Worm (Caenorhabditis elegans): ENCODE data around the gene rig-1.

rig-1 gene

ce11 chrX:8650535-8650934 is 9.9 kb upstream of the rig-1 start:
- TF ChIP-seq sma-9 (GFP tag; optimal IDR thresholded peaks at IDR 0.05) (peak; percentile 34), sma-9 (tag; optimal IDR thresholded peaks at IDR 0.05) (no peak), sma-3 (GFP tag; optimal IDR thresholded peaks at IDR 0.05) (peak; percentile 49), lsy-2 (tag; optimal IDR thresholded peaks at IDR 0.05) (no peak), egl-27 (tag; optimal IDR thresholded peaks at IDR 0.05) (peak; percentile 7)

ce11 chrX:8656019-8656418 is 4.4 kb upstream of the rig-1 start:
- TF ChIP-seq R02D3.7 (tag; optimal IDR thresholded peaks at IDR 0.05) = no peak

ce11 chrX:8659521-8659920 is 898 bp upstream of the rig-1 start:
- TF ChIP-seq nhr-129 (tag; optimal IDR thresholded peaks at IDR 0.05) (peak; percentile 28), blmp-1 (tag; optimal IDR thresholded peaks at IDR 0.05; ENCODE audit: insufficient read depth) (peak; percentile 62), lin-39 (tag; optimal IDR thresholded peaks at IDR 0.05) (no peak), ztf-4 (tag; optimal IDR thresholded peaks at IDR 0.05) (no peak), sma-9 (GFP tag; optimal IDR thresholded peaks at IDR 0.05) (peak; percentile 15), sma-9 (tag; optimal IDR thresholded peaks at IDR 0.05) (no peak), fos-1 (tag; optimal IDR thresholded peaks at IDR 0.05) (no peak), F13H6.1 (tag; optimal IDR thresholded peaks at IDR 0.05) (no peak), dmd-4 (tag; optimal IDR thresholded peaks at IDR 0.05) (no peak), egl-27 (tag; optimal IDR thresholded peaks at IDR 0.05) (no peak), nhr-11 (tag; optimal IDR thresholded peaks at IDR 0.05) (no peak), skn-1 (tag; optimal IDR thresholded peaks at IDR 0.05) (no peak)

ce11 chrX:8660909-8661308 is 490 bp downstream of the rig-1 start:
- TF ChIP-seq crh-2 (tag; optimal IDR thresholded peaks at IDR 0.05) (no peak), nhr-237 (tag; optimal IDR thresholded peaks at IDR 0.05) (no peak)

ce11 chrX:8662452-8662851 is 2.0 kb downstream of the rig-1 start:
- no peak for TF ChIP-seq unc-62 (GFP tag; optimal IDR thresholded peaks at IDR 0.05)
- no peak for TF ChIP-seq nhr-6 (tag; optimal IDR thresholded peaks at IDR 0.05)
- no peak for TF ChIP-seq mdl-1 (tag; optimal IDR thresholded peaks at IDR 0.05)
- TF ChIP-seq egl-27 (tag; optimal IDR thresholded peaks at IDR 0.05) = no peak
- no peak for TF ChIP-seq elt-1 (tag; optimal IDR thresholded peaks at IDR 0.05)
- no peak for TF ChIP-seq ceh-16 (tag; optimal IDR thresholded peaks at IDR 0.05)
- TF ChIP-seq nhr-25 (tag; optimal IDR thresholded peaks at IDR 0.05) = no peak
- no peak for TF ChIP-seq C34F6.9 (tag; optimal IDR thresholded peaks at IDR 0.05)
- TF ChIP-seq nhr-11 (tag; optimal IDR thresholded peaks at IDR 0.05) = no peak
- TF ChIP-seq ztf-4 (tag; optimal IDR thresholded peaks at IDR 0.05) = no peak
- no peak for TF ChIP-seq dmd-4 (tag; optimal IDR thresholded peaks at IDR 0.05)
- TF ChIP-seq lin-13 (GFP tag; optimal IDR thresholded peaks at IDR 0.05) = no peak

- TF ChIP-seq F13H6.1 (tag; optimal IDR thresholded peaks at IDR 0.05) = no peak
- TF ChIP-seq lin-11 (tag; optimal IDR thresholded peaks at IDR 0.05) = no peak
- TF ChIP-seq lin-13 (GFP tag; optimal IDR thresholded peaks at IDR 0.05) = no peak
- TF ChIP-seq egl-27 (tag; optimal IDR thresholded peaks at IDR 0.05) = no peak
- no peak for TF ChIP-seq nhr-237 (tag; optimal IDR thresholded peaks at IDR 0.05)
- TF ChIP-seq ceh-82 (tag; optimal IDR thresholded peaks at IDR 0.05) = no peak
Measured at ce11 chrX:8672760-8673159, 12.3 kb downstream of the rig-1 start, which contains the start of the genes K09E2.2 and K09E2.3. TSS of gene K09E2.2 (plus strand) at chrX:8673060. TSS of gene K09E2.3 (plus strand) at chrX:8673084.

ce11 chrX:8674514-8674913 is 14.1 kb downstream of the rig-1 start:
- TF ChIP-seq unc-62 (GFP tag; optimal IDR thresholded peaks at IDR 0.05) (no peak), nhr-129 (tag; optimal IDR thresholded peaks at IDR 0.05) (peak; percentile 67), ceh-82 (tag; optimal IDR thresholded peaks at IDR 0.05) (no peak), fos-1 (tag; optimal IDR thresholded peaks at IDR 0.05) (peak; percentile 27), nhr-77 (tag; optimal IDR thresholded peaks at IDR 0.05) (no peak), sem-4 (tag; optimal IDR thresholded peaks at IDR 0.05) (no peak), peb-1 (tag; optimal IDR thresholded peaks at IDR 0.05) (no peak), lin-39 (tag; optimal IDR thresholded peaks at IDR 0.05) (no peak), Y55F3AM.14 (GFP tag; optimal IDR thresholded peaks at IDR 0.05) (no peak), egl-27 (tag; optimal IDR thresholded peaks at IDR 0.05) (no peak), ama-1 (optimal IDR thresholded peaks at IDR 0.05) (no peak), F13H6.1 (tag; optimal IDR thresholded peaks at IDR 0.05) (peak; percentile 6), unc-55 (GFP tag; optimal IDR thresholded peaks at IDR 0.05) (no peak), C34F6.9 (tag; optimal IDR thresholded peaks at IDR 0.05) (peak; percentile 17), mdl-1 (tag; optimal IDR thresholded peaks at IDR 0.05) (peak in 1 of 2 experiments; percentile 21), ztf-11 (tag; optimal IDR thresholded peaks at IDR 0.05) (no peak), unc-39 (tag; optimal IDR thresholded peaks at IDR 0.05) (no peak), nhr-23 (tag; optimal IDR thresholded peaks at IDR 0.05) (no peak), skn-1 (tag; optimal IDR thresholded peaks at IDR 0.05) (no peak), ztf-1 (GFP tag; conservative IDR thresholded peaks at IDR 0.05) (no peak), nhr-6 (tag; optimal IDR thresholded peaks at IDR 0.05) (no peak), sma-3 (GFP tag; optimal IDR thresholded peaks at IDR 0.05) (peak; percentile 75), sma-9 (GFP tag; optimal IDR thresholded peaks at IDR 0.05) (peak; percentile 93), sma-9 (tag; optimal IDR thresholded peaks at IDR 0.05) (no peak), crh-2 (tag; optimal IDR thresholded peaks at IDR 0.05) (peak; percentile 78), elt-1 (tag; optimal IDR thresholded peaks at IDR 0.05) (no peak), gmeb-1 (tag; optimal IDR thresholded peaks at IDR 0.05) (peak; percentile 54), nhr-12 (tag; optimal IDR thresholded peaks at IDR 0.05) (no peak), lin-13 (GFP tag; optimal IDR thresholded peaks at IDR 0.05) (no peak)
